Fruit fly (Drosophila melanogaster): ENCODE results near the gene CG11035.

Gene CG11035

dm6 chr3R:8009080-8009620 lies 23.7 kb downstream of the CG11035 start, which contains the start of the genes CG11052 and CG3223 (continued):
- TF ChIP-seq CG5180 (GFP tag; optimal IDR thresholded peaks at IDR 0.05): no peak
- TF ChIP-seq sens (GFP tag): peak; percentile 74
- TF ChIP-seq ash1 (GFP tag; optimal IDR thresholded peaks at IDR 0.05): no peak
- TF ChIP-seq Hr39 (optimal IDR thresholded peaks at IDR 0.05): no peak
- TF ChIP-seq corto (GFP tag; optimal IDR thresholded peaks at IDR 0.05): no peak
- TF ChIP-seq E2f1 (GFP tag; IDR thresholded peaks at IDR 0.05): no peak
- TF ChIP-seq CG3838 (GFP tag; optimal IDR thresholded peaks at IDR 0.05): no peak
- TF ChIP-seq CG6683 (GFP tag; optimal IDR thresholded peaks at IDR 0.05): no peak
- no peak for TF ChIP-seq CG8765 (GFP tag; IDR thresholded peaks at IDR 0.05)
- TF ChIP-seq gfzf (GFP tag; optimal IDR thresholded peaks at IDR 0.05): peak; percentile 49
- TF ChIP-seq emc (GFP tag; optimal IDR thresholded peaks at IDR 0.05): no peak
- no peak for TF ChIP-seq Xrp1 (GFP tag; IDR thresholded peaks at IDR 0.05)
- TF ChIP-seq CG1233 (GFP tag; optimal IDR thresholded peaks at IDR 0.05): peak; percentile 36
- TF ChIP-seq Neu2 (GFP tag; optimal IDR thresholded peaks at IDR 0.05; ENCODE audit: borderline replicate concordance): no peak
- TF ChIP-seq Ravus (GFP tag; IDR thresholded peaks at IDR 0.05): no peak
- TF ChIP-seq stc (GFP tag; IDR thresholded peaks at IDR 0.05): no peak
- TF ChIP-seq knrl (GFP tag; IDR thresholded peaks at IDR 0.05; ENCODE audit: partially characterized antibody): 0 out of 3 replicates have a peak, but pooled peaks have one; percentile 22
- TF ChIP-seq CG7963 (GFP tag; IDR thresholded peaks at IDR 0.05; ENCODE audit: partially characterized antibody): no peak
- no peak for TF ChIP-seq Ada2b (GFP tag; IDR thresholded peaks at IDR 0.05)
- no peak for TF ChIP-seq Hr78 (GFP tag; optimal IDR thresholded peaks at IDR 0.05)
- no peak for TF ChIP-seq Eip74EF (GFP tag; optimal IDR thresholded peaks at IDR 0.05)
- no peak for TF ChIP-seq CG8281 (tag; optimal IDR thresholded peaks at IDR 0.05)
- no peak for TF ChIP-seq lola (GFP tag; optimal IDR thresholded peaks at IDR 0.05)
- TF ChIP-seq H2.0 (GFP tag; IDR thresholded peaks at IDR 0.05): no peak
- 0 out of 3 replicates have a peak, but pooled peaks have one; percentile 22 for TF ChIP-seq CG6791 (GFP tag; IDR thresholded peaks at IDR 0.05; ENCODE audit: partially characterized antibody)
- TF ChIP-seq CG11560 (tag; IDR thresholded peaks at IDR 0.05): no peak
- no peak for TF ChIP-seq sima (GFP tag; optimal IDR thresholded peaks at IDR 0.05)
- no peak for TF ChIP-seq lmd (GFP tag; IDR thresholded peaks at IDR 0.05)
- no peak for TF ChIP-seq CG4854 (GFP tag; optimal IDR thresholded peaks at IDR 0.05)
- no peak for TF ChIP-seq Abd-B (GFP tag; optimal IDR thresholded peaks at IDR 0.05)
- TF ChIP-seq schlank (tag; optimal IDR thresholded peaks at IDR 0.05): no peak
- no peak for TF ChIP-seq dmrt99B (tag; optimal IDR thresholded peaks at IDR 0.05)
- TF ChIP-seq CG3407 (GFP tag; optimal IDR thresholded peaks at IDR 0.05): no peak
- no peak for TF ChIP-seq vfl (GFP tag; optimal IDR thresholded peaks at IDR 0.05)
- TF ChIP-seq CG14710 (tag; optimal IDR thresholded peaks at IDR 0.05): peak; percentile 45
- peak; percentile 55 for TF ChIP-seq Myb (GFP tag; optimal IDR thresholded peaks at IDR 0.05)
- TF ChIP-seq vnd (GFP tag; IDR thresholded peaks at IDR 0.05; ENCODE audit: partially characterized antibody): no peak
- no peak for TF ChIP-seq kah (GFP tag; optimal IDR thresholded peaks at IDR 0.05)
- TF ChIP-seq wdn (GFP tag; IDR thresholded peaks at IDR 0.05): no peak
- peak; percentile 16 for TF ChIP-seq tin (GFP tag; optimal IDR thresholded peaks at IDR 0.05)
- TF ChIP-seq CG2202 (tag; optimal IDR thresholded peaks at IDR 0.05): no peak
- no peak for TF ChIP-seq B-H2 (GFP tag; optimal IDR thresholded peaks at IDR 0.05)
- TF ChIP-seq zen2 (GFP tag; IDR thresholded peaks at IDR 0.05; ENCODE audit: partially characterized antibody): no peak
- TF ChIP-seq CG7786 (GFP tag; optimal IDR thresholded peaks at IDR 0.05): peak; percentile 12
- no peak for TF ChIP-seq Nf-YB (GFP tag; optimal IDR thresholded peaks at IDR 0.05)
- no peak for TF ChIP-seq CG10209 (GFP tag; optimal IDR thresholded peaks at IDR 0.05)
- no peak for TF ChIP-seq CG4424 (GFP tag; optimal IDR thresholded peaks at IDR 0.05)
- TF ChIP-seq CG3281 (GFP tag; optimal IDR thresholded peaks at IDR 0.05): no peak
- TF ChIP-seq chif (GFP tag; optimal IDR thresholded peaks at IDR 0.05): no peak
- peak; percentile 46 for TF ChIP-seq nom (GFP tag; optimal IDR thresholded peaks at IDR 0.05)
